Worm (Caenorhabditis elegans) whole organism, L1 larva: ENCODE measurements around the gene T22D1.1.

Experiments used
- C04F5.9 ChIP-seq: sonication (generic microtip); optimal IDR thresholded peaks from 2 replicates; lab custom pipeline; 2016; ENCODE audit warnings: missing genetic modification characterization, missing compliant biosample characterization
- egl-27 ChIP-seq, 2 experiments: fragments of 150-350 bp in 1 of 2; sonication (generic microtip); optimal IDR thresholded peaks; 3 replicates each; lab custom pipeline; 2017 to 2018; ENCODE audit warnings: missing biosample characterization in 2 of 2, missing genetic modification characterization in 2 of 2, missing genetic modification reagents in 2 of 2
- elt-3 ChIP-seq, 6 experiments: fragments of 150-350 bp in 1 of 6; sonication (generic microtip); optimal IDR thresholded peaks; 2 replicates each; lab custom pipeline; 2017 to 2018; ENCODE audit warnings: missing biosample characterization in 6 of 6, missing genetic modification characterization in 6 of 6, inconsistent platforms in 1 of 6
- lir-3 ChIP-seq: sonication (generic microtip); optimal IDR thresholded peaks from 2 replicates; lab custom pipeline; 2016; ENCODE audit warnings: mild to moderate bottlenecking, missing genetic modification characterization, moderate library complexity, missing compliant biosample characterization; ENCODE audit not compliant: poor library complexity
- nhr-237 ChIP-seq: fragments of 150-350 bp; optimal IDR thresholded peaks from 2 replicates; lab custom pipeline; 2014; ENCODE audit warnings: missing biosample characterization, missing genetic modification characterization
- pax-3 ChIP-seq: fragments of 200-800 bp; sonication (Bioruptor generic); optimal IDR thresholded peaks from 2 replicates; lab custom pipeline; 2018; ENCODE audit warnings: mild to moderate bottlenecking, missing genetic modification characterization, moderate library complexity, missing compliant biosample characterization
- snpc-4 ChIP-seq: fragments of 150-350 bp; optimal IDR thresholded peaks from 2 replicates; lab custom pipeline; 2014; ENCODE audit warnings: missing biosample characterization, missing genetic modification characterization
- unc-62 ChIP-seq: fragments of 150-350 bp; optimal IDR thresholded peaks from 2 replicates; lab custom pipeline; 2014; ENCODE audit warnings: missing biosample characterization, missing genetic modification reagents, missing genetic modification characterization

ce11 chrIV:6920063-6920462, 3.1 kb upstream of the T22D1.1 start, which contains the start of gene T22D1.18:
- TF ChIP-seq elt-3 (tag; optimal IDR thresholded peaks at IDR 0.05; lab: Kevin White, UChicago) (no peak), snpc-4 (no peak), egl-27 (tag; optimal IDR thresholded peaks at IDR 0.05; lab: Kevin White, UChicago) (no peak), unc-62 (GFP tag; lab: Kevin White, UChicago) (no peak), pax-3 (tag; lab: Kevin White, UChicago) (no peak), lir-3 (tag; lab: Kevin White, UChicago) (no peak), C04F5.9 (no peak), nhr-237 (tag; lab: Kevin White, UChicago) (no peak)
